Worm (Caenorhabditis elegans): ENCODE data around the gene T10C6.16.

The T10C6.16 gene

ce11 chrV:16058872-16059271 lies 26.1 kb upstream of the T10C6.16 start, which contains the start of gene F14H3.6:
Gene F14H3.6 (minus strand): TSS chrV:16058893.
- TF ChIP-seq cog-1 (tag; optimal IDR thresholded peaks at IDR 0.05) (no peak), ztf-23 (GFP tag; IDR thresholded peaks at IDR 0.05) (no peak)

- no peak for TF ChIP-seq ztf-29 (GFP tag; IDR thresholded peaks at IDR 0.05)
- no peak for TF ChIP-seq ztf-23 (GFP tag; IDR thresholded peaks at IDR 0.05)
- TF ChIP-seq klf-2 (GFP tag; conservative IDR thresholded peaks at IDR 0.05) = no peak
- TF ChIP-seq tab-1 (GFP tag; IDR thresholded peaks at IDR 0.05) = no peak
- TF ChIP-seq T22C8.4 (GFP tag; IDR thresholded peaks at IDR 0.05) = no peak
Measured at ce11 chrV:16057010-16057463, 24.2 kb upstream of the T10C6.16 start, which contains the start of gene F14H3.5. Gene F14H3.5 (minus strand): TSS chrV:16057060.

- TF ChIP-seq ztf-23 (GFP tag; IDR thresholded peaks at IDR 0.05) = no peak
- TF ChIP-seq cog-1 (tag; optimal IDR thresholded peaks at IDR 0.05) = no peak
- no peak for TF ChIP-seq tab-1 (GFP tag; IDR thresholded peaks at IDR 0.05)
- TF ChIP-seq med-1 (GFP tag; optimal IDR thresholded peaks at IDR 0.05; ENCODE audit: insufficient read depth) = no peak
- TF ChIP-seq ref-1 (GFP tag; conservative IDR thresholded peaks at IDR 0.05) = no peak
- no peak for TF ChIP-seq T22C8.4 (GFP tag; IDR thresholded peaks at IDR 0.05)
- no peak for TF ChIP-seq ztf-29 (GFP tag; IDR thresholded peaks at IDR 0.05)
- no peak for TF ChIP-seq klf-2 (GFP tag; conservative IDR thresholded peaks at IDR 0.05)
- no peak for TF ChIP-seq flt-1 (GFP tag; IDR thresholded peaks at IDR 0.05)
Measured at ce11 chrV:16055031-16055430, 22.2 kb upstream of the T10C6.16 start, which contains the start of gene F14H3.4. Gene F14H3.4 (minus strand): TSS chrV:16055072.

- no peak for TF ChIP-seq ref-1 (GFP tag; conservative IDR thresholded peaks at IDR 0.05)
- no peak for TF ChIP-seq T22C8.4 (GFP tag; IDR thresholded peaks at IDR 0.05)
- TF ChIP-seq klf-2 (GFP tag; conservative IDR thresholded peaks at IDR 0.05) = no peak
- no peak for TF ChIP-seq flt-1 (GFP tag; IDR thresholded peaks at IDR 0.05)
- TF ChIP-seq ztf-23 (GFP tag; IDR thresholded peaks at IDR 0.05) = no peak
- TF ChIP-seq tab-1 (GFP tag; IDR thresholded peaks at IDR 0.05) = no peak
- TF ChIP-seq ztf-29 (GFP tag; IDR thresholded peaks at IDR 0.05) = no peak
- no peak for TF ChIP-seq cog-1 (tag; optimal IDR thresholded peaks at IDR 0.05)
- TF ChIP-seq med-1 (GFP tag; optimal IDR thresholded peaks at IDR 0.05; ENCODE audit: insufficient read depth) = no peak
Measured at ce11 chrV:16053373-16053772, 20.6 kb upstream of the T10C6.16 start, which contains the start of gene F14H3.3. Gene F14H3.3 (minus strand): TSS chrV:16053473.

- TF ChIP-seq flt-1 (GFP tag; IDR thresholded peaks at IDR 0.05) (no peak), T22C8.4 (GFP tag; IDR thresholded peaks at IDR 0.05) (no peak), ztf-23 (GFP tag; IDR thresholded peaks at IDR 0.05) (no peak), med-1 (GFP tag; optimal IDR thresholded peaks at IDR 0.05; ENCODE audit: insufficient read depth) (no peak), ref-1 (GFP tag; conservative IDR thresholded peaks at IDR 0.05) (no peak), tab-1 (GFP tag; IDR thresholded peaks at IDR 0.05) (no peak), cog-1 (tag; optimal IDR thresholded peaks at IDR 0.05) (no peak), klf-2 (GFP tag; conservative IDR thresholded peaks at IDR 0.05) (no peak), ztf-29 (GFP tag; IDR thresholded peaks at IDR 0.05) (no peak)
Measured at ce11 chrV:16049177-16049576, 16.4 kb upstream of the T10C6.16 start, which contains the start of gene best-12. Gene best-12 (plus strand): TSS chrV:16049477.

- TF ChIP-seq ref-1 (GFP tag; conservative IDR thresholded peaks at IDR 0.05) (no peak), klf-2 (GFP tag; conservative IDR thresholded peaks at IDR 0.05) (no peak)
Measured at ce11 chrV:16047508-16047907, 14.7 kb upstream of the T10C6.16 start, which contains the start of gene str-198. Gene str-198 (plus strand): TSS chrV:16047808.

- TF ChIP-seq tab-1 (GFP tag; IDR thresholded peaks at IDR 0.05) (no peak), ref-1 (GFP tag; conservative IDR thresholded peaks at IDR 0.05) (no peak), flt-1 (GFP tag; IDR thresholded peaks at IDR 0.05) (no peak), T22C8.4 (GFP tag; IDR thresholded peaks at IDR 0.05) (no peak), med-1 (GFP tag; optimal IDR thresholded peaks at IDR 0.05; ENCODE audit: insufficient read depth) (no peak), ztf-29 (GFP tag; IDR thresholded peaks at IDR 0.05) (no peak)
Measured at ce11 chrV:16047052-16047451, 14.2 kb upstream of the T10C6.16 start.

- TF ChIP-seq T22C8.4 (GFP tag; IDR thresholded peaks at IDR 0.05) (no peak), ztf-29 (GFP tag; IDR thresholded peaks at IDR 0.05) (no peak), tab-1 (GFP tag; IDR thresholded peaks at IDR 0.05) (no peak), klf-2 (GFP tag; conservative IDR thresholded peaks at IDR 0.05) (no peak), ztf-23 (GFP tag; IDR thresholded peaks at IDR 0.05) (no peak), med-1 (GFP tag; optimal IDR thresholded peaks at IDR 0.05; ENCODE audit: insufficient read depth) (no peak), cog-1 (tag; optimal IDR thresholded peaks at IDR 0.05) (no peak), flt-1 (GFP tag; IDR thresholded peaks at IDR 0.05) (no peak), ref-1 (GFP tag; conservative IDR thresholded peaks at IDR 0.05) (no peak)
Measured at ce11 chrV:16046573-16046972, 13.8 kb upstream of the T10C6.16 start, which contains the start of gene ZK285.2. Gene ZK285.2 (plus strand): TSS chrV:16046873.

- no peak for TF ChIP-seq med-1 (GFP tag; optimal IDR thresholded peaks at IDR 0.05; ENCODE audit: insufficient read depth)
- TF ChIP-seq T22C8.4 (GFP tag; IDR thresholded peaks at IDR 0.05) = no peak
- TF ChIP-seq ref-1 (GFP tag; conservative IDR thresholded peaks at IDR 0.05) = no peak
- no peak for TF ChIP-seq klf-2 (GFP tag; conservative IDR thresholded peaks at IDR 0.05)
- no peak for TF ChIP-seq ztf-23 (GFP tag; IDR thresholded peaks at IDR 0.05)
- TF ChIP-seq tab-1 (GFP tag; IDR thresholded peaks at IDR 0.05) = no peak
Measured at ce11 chrV:16045837-16046236, 13.0 kb upstream of the T10C6.16 start, which contains the start of gene T10C6.15. Gene T10C6.15 (minus strand): TSS chrV:16045940.

ce11 chrV:16043686-16044085 lies 10.9 kb upstream of the T10C6.16 start:
- no peak for TF ChIP-seq med-1 (GFP tag; optimal IDR thresholded peaks at IDR 0.05; ENCODE audit: insufficient read depth)
- no peak for TF ChIP-seq ref-1 (GFP tag; conservative IDR thresholded peaks at IDR 0.05)
- no peak for TF ChIP-seq ztf-23 (GFP tag; IDR thresholded peaks at IDR 0.05)
- no peak for TF ChIP-seq ztf-29 (GFP tag; IDR thresholded peaks at IDR 0.05)
- TF ChIP-seq flt-1 (GFP tag; IDR thresholded peaks at IDR 0.05) = no peak
- TF ChIP-seq T22C8.4 (GFP tag; IDR thresholded peaks at IDR 0.05) = no peak
- no peak for TF ChIP-seq klf-2 (GFP tag; conservative IDR thresholded peaks at IDR 0.05)
- no peak for TF ChIP-seq tab-1 (GFP tag; IDR thresholded peaks at IDR 0.05)
- TF ChIP-seq cog-1 (tag; optimal IDR thresholded peaks at IDR 0.05) = no peak
